Fruit fly (Drosophila melanogaster): Measurements from ENCODE around the gene CG15357.

The CG15357 gene

dm6 chr2L:1981726-1982367, 36.3 kb upstream of the CG15357 start, which contains the start of gene CG7289:
CG7289 (plus strand) TSS chr2L:1982217.
- TF ChIP-seq Adf1 (GFP tag; IDR thresholded peaks at IDR 0.05) (no peak), grau (tag; optimal IDR thresholded peaks at IDR 0.05) (no peak), CG15601 (tag; optimal IDR thresholded peaks at IDR 0.05) (no peak), HLHmδ (GFP tag; optimal IDR thresholded peaks at IDR 0.05) (no peak), Xbp1 (GFP tag; optimal IDR thresholded peaks at IDR 0.05) (peak; percentile 25), knrl (GFP tag; IDR thresholded peaks at IDR 0.05; ENCODE audit: partially characterized antibody) (peak; percentile 54; the same call in 2 of the 3 replicates), sima (GFP tag; optimal IDR thresholded peaks at IDR 0.05) (no peak), Fer2 (tag; optimal IDR thresholded peaks at IDR 0.05) (no peak), disco-r (GFP tag; optimal IDR thresholded peaks at IDR 0.05) (no peak), Bgb (GFP tag; IDR thresholded peaks at IDR 0.05; ENCODE audit: partially characterized antibody) (peak; percentile 55), Doc3 (GFP tag; IDR thresholded peaks at IDR 0.05; ENCODE audit: partially characterized antibody) (peak; percentile 48), NK7.1 (GFP tag; optimal IDR thresholded peaks at IDR 0.05) (no peak), Stat92E (GFP tag; optimal IDR thresholded peaks at IDR 0.05) (no peak), cad (GFP tag; optimal IDR thresholded peaks at IDR 0.05) (no peak), CG8388 (GFP tag; optimal IDR thresholded peaks at IDR 0.05) (no peak), CG15073 (GFP tag; optimal IDR thresholded peaks at IDR 0.05) (no peak), vnd (GFP tag; IDR thresholded peaks at IDR 0.05; ENCODE audit: partially characterized antibody) (peak; percentile 11; the same call in 1 of the 3 replicates), CG8290 (GFP tag; optimal IDR thresholded peaks at IDR 0.05) (no peak), CG8290 (tag; optimal IDR thresholded peaks at IDR 0.05) (peak in 1 of 2 experiments; percentile 35), Hand (GFP tag; optimal IDR thresholded peaks at IDR 0.05) (no peak), CG12659 (GFP tag; optimal IDR thresholded peaks at IDR 0.05) (peak; percentile 6), HmgZ (tag; optimal IDR thresholded peaks at IDR 0.05) (peak; percentile 22), zen2 (GFP tag; IDR thresholded peaks at IDR 0.05; ENCODE audit: partially characterized antibody) (peak; percentile 48; the same call in 2 of the 3 replicates), CG2116 (GFP tag; optimal IDR thresholded peaks at IDR 0.05) (peak; percentile 46), gfzf (GFP tag; optimal IDR thresholded peaks at IDR 0.05) (peak; percentile 12), kay (GFP tag; optimal IDR thresholded peaks at IDR 0.05) (no peak), gsb (GFP tag; IDR thresholded peaks at IDR 0.05) (no peak), CG10543 (GFP tag; optimal IDR thresholded peaks at IDR 0.05) (no peak), Scr (GFP tag; IDR thresholded peaks at IDR 0.05; ENCODE audit: partially characterized antibody) (peak; percentile 65), Rx (GFP tag; IDR thresholded peaks at IDR 0.05) (no peak), sens (GFP tag) (peak; percentile 80), slbo (GFP tag; IDR thresholded peaks at IDR 0.05) (peak; percentile 40; the same call in 1 of the 2 replicates), CG1603 (tag; optimal IDR thresholded peaks at IDR 0.05) (peak; percentile 25), ara (GFP tag; IDR thresholded peaks at IDR 0.05) (0 out of 2 replicates have a peak, but pooled peaks have one; percentile 24), ftz-f1 (GFP tag; optimal IDR thresholded peaks at IDR 0.05) (no peak), Nf-YB (GFP tag; optimal IDR thresholded peaks at IDR 0.05) (no peak), chm (GFP tag; IDR thresholded peaks at IDR 0.05) (no peak), CG3281 (GFP tag; optimal IDR thresholded peaks at IDR 0.05) (no peak), ase (GFP tag; IDR thresholded peaks at IDR 0.05) (no peak), Ets65A (GFP tag) (peak; percentile 92), Trl (optimal IDR thresholded peaks at IDR 0.05) (no peak), Trl (GFP tag; optimal IDR thresholded peaks at IDR 0.05) (no peak), CG13123 (GFP tag; optimal IDR thresholded peaks at IDR 0.05) (no peak), dm (GFP tag; optimal IDR thresholded peaks at IDR 0.05) (no peak), CG17829 (tag; optimal IDR thresholded peaks at IDR 0.05) (peak; percentile 18), CG1602 (GFP tag; optimal IDR thresholded peaks at IDR 0.05) (no peak), CG17568 (GFP tag; optimal IDR thresholded peaks at IDR 0.05) (no peak), CTCF (GFP tag; optimal IDR thresholded peaks at IDR 0.05) (no peak), stc (GFP tag; IDR thresholded peaks at IDR 0.05) (no peak), danr (GFP tag; IDR thresholded peaks at IDR 0.05) (no peak), mld (GFP tag; IDR thresholded peaks at IDR 0.05; ENCODE audit: partially characterized antibody) (0 out of 3 replicates have a peak, but pooled peaks have one; percentile 38)
